Worm (Caenorhabditis elegans) whole organism, L3 larva: ENCODE data around the gene F20G2.2.

Experiments
- R02D3.7 ChIP-seq: fragments of 150-350 bp; optimal IDR thresholded peaks from 2 replicates; lab custom pipeline; 2014; ENCODE audit warnings: missing biosample characterization, missing genetic modification characterization
- ZK546.5 ChIP-seq: sonication (generic microtip); optimal IDR thresholded peaks from 2 replicates; lab custom pipeline; 2017; ENCODE audit warnings: missing biosample characterization, missing genetic modification characterization
- aly-2 ChIP-seq: fragments of 150-350 bp; optimal IDR thresholded peaks from 2 replicates; lab custom pipeline; 2014; ENCODE audit warnings: missing biosample characterization, missing genetic modification characterization
- ceh-16 ChIP-seq: sonication (generic microtip); optimal IDR thresholded peaks from 2 replicates; lab custom pipeline; 2017; ENCODE audit warnings: missing biosample characterization, missing genetic modification characterization
- ceh-28 ChIP-seq: fragments of 150-350 bp; optimal IDR thresholded peaks from 2 replicates; lab custom pipeline; 2014; ENCODE audit warnings: missing biosample characterization, missing genetic modification reagents, missing genetic modification characterization
- ceh-82 ChIP-seq: fragments of 150-350 bp; optimal IDR thresholded peaks from 2 replicates; lab custom pipeline; 2014; ENCODE audit warnings: missing biosample characterization, missing genetic modification characterization
- egl-5 ChIP-seq: fragments of 150-350 bp; optimal IDR thresholded peaks from 2 replicates; lab custom pipeline; 2017; ENCODE audit warnings: missing biosample characterization, missing genetic modification reagents, missing genetic modification characterization, inconsistent platforms
- elt-1 ChIP-seq: fragments of 150-350 bp; optimal IDR thresholded peaks from 2 replicates; lab custom pipeline; 2014; ENCODE audit warnings: missing biosample characterization, missing genetic modification characterization
- elt-2 ChIP-seq: sonication (generic microtip); optimal IDR thresholded peaks from 2 replicates; lab custom pipeline; 2016; ENCODE audit warnings: missing genetic modification reagents, mild to moderate bottlenecking, missing genetic modification characterization, missing compliant biosample characterization
- elt-3 ChIP-seq, 3 experiments: fragments of 150-350 bp in 1 of 3; sonication (generic microtip) in 2 of 3; optimal IDR thresholded peaks; 2 replicates in 2 of 3; 4 replicates in 1 of 3; lab custom pipeline; 2014 to 2017; ENCODE audit warnings: missing biosample characterization in 3 of 3, missing genetic modification characterization in 3 of 3
- fkh-10 ChIP-seq: sonication (generic microtip); optimal IDR thresholded peaks from 2 replicates; lab custom pipeline; 2017; ENCODE audit warnings: missing biosample characterization, missing genetic modification reagents, missing genetic modification characterization
- fkh-2 ChIP-seq: fragments of 150-350 bp; optimal IDR thresholded peaks from 2 replicates; lab custom pipeline; 2014; ENCODE audit warnings: missing biosample characterization, missing genetic modification reagents, missing genetic modification characterization
- fos-1 ChIP-seq: fragments of 150-350 bp; optimal IDR thresholded peaks from 2 replicates; lab custom pipeline; 2014; ENCODE audit warnings: missing biosample characterization, missing genetic modification characterization
- hmg-11 ChIP-seq: sonication (generic microtip); optimal IDR thresholded peaks from 2 replicates; lab custom pipeline; 2016; ENCODE audit warnings: missing genetic modification characterization, missing compliant biosample characterization
- jun-1 ChIP-seq: fragments of 150-350 bp; optimal IDR thresholded peaks from 2 replicates; lab custom pipeline; 2014; ENCODE audit warnings: missing biosample characterization, missing genetic modification reagents, missing genetic modification characterization
- lin-15B ChIP-seq: fragments of 150-350 bp; optimal IDR thresholded peaks from 2 replicates; lab custom pipeline; 2014; ENCODE audit warnings: missing biosample characterization, missing genetic modification characterization
- lin-39 ChIP-seq: fragments of 150-350 bp; optimal IDR thresholded peaks from 2 replicates; lab custom pipeline; 2018; ENCODE audit warnings: missing biosample characterization, missing genetic modification reagents, missing genetic modification characterization
- lsy-12 ChIP-seq: sonication (generic microtip); optimal IDR thresholded peaks from 2 replicates; lab custom pipeline; 2016; ENCODE audit warnings: mild to moderate bottlenecking, missing genetic modification characterization, missing compliant biosample characterization
- mdl-1 ChIP-seq: fragments of 150-350 bp; optimal IDR thresholded peaks from 2 replicates; lab custom pipeline; 2014; ENCODE audit warnings: missing biosample characterization, missing genetic modification characterization
- mml-1 ChIP-seq: fragments of 150-350 bp; sonication (generic microtip); optimal IDR thresholded peaks from 3 replicates; lab custom pipeline; 2014; ENCODE audit warnings: missing biosample characterization, missing genetic modification characterization
- nfya-1 ChIP-seq: sonication (generic microtip); optimal IDR thresholded peaks from 2 replicates; lab custom pipeline; 2017; ENCODE audit warnings: missing genetic modification characterization, mild to moderate bottlenecking, missing compliant biosample characterization, antibody characterized with exemption, moderate library complexity; ENCODE audit not compliant: insufficient read depth
- nhr-11 ChIP-seq: fragments of 150-350 bp; optimal IDR thresholded peaks from 2 replicates; lab custom pipeline; 2014; ENCODE audit warnings: missing biosample characterization, missing genetic modification characterization
- nhr-12 ChIP-seq: fragments of 150-350 bp; optimal IDR thresholded peaks from 2 replicates; lab custom pipeline; 2014; ENCODE audit warnings: missing biosample characterization, missing genetic modification characterization
- nhr-23 ChIP-seq: fragments of 150-350 bp; optimal IDR thresholded peaks from 2 replicates; lab custom pipeline; 2014; ENCODE audit warnings: missing biosample characterization, missing genetic modification reagents, missing genetic modification characterization
- nhr-237 ChIP-seq: fragments of 150-350 bp; optimal IDR thresholded peaks from 2 replicates; lab custom pipeline; 2014; ENCODE audit warnings: missing biosample characterization, missing genetic modification characterization
- nhr-28 ChIP-seq: fragments of 150-350 bp; optimal IDR thresholded peaks from 2 replicates; lab custom pipeline; 2014; ENCODE audit warnings: missing biosample characterization, missing genetic modification characterization
- nhr-43 ChIP-seq: sonication (generic microtip); optimal IDR thresholded peaks from 2 replicates; lab custom pipeline; 2016; ENCODE audit warnings: mild to moderate bottlenecking, missing genetic modification characterization, missing compliant biosample characterization; ENCODE audit not compliant: poor library complexity, severe bottlenecking
- nhr-76 ChIP-seq: fragments of 150-350 bp; sonication (generic microtip); optimal IDR thresholded peaks from 5 replicates; lab custom pipeline; 2014; ENCODE audit warnings: missing biosample characterization, missing genetic modification characterization
- nhr-77 ChIP-seq: fragments of 150-350 bp; optimal IDR thresholded peaks from 2 replicates; lab custom pipeline; 2014; ENCODE audit warnings: missing biosample characterization, missing genetic modification characterization
- pha-4 ChIP-seq: fragments of 150-350 bp; optimal IDR thresholded peaks from 2 replicates; lab custom pipeline; 2014; ENCODE audit warnings: missing biosample characterization, missing genetic modification reagents, missing genetic modification characterization
- pqm-1 ChIP-seq: fragments of 150-350 bp; optimal IDR thresholded peaks from 2 replicates; lab custom pipeline; 2017; ENCODE audit warnings: missing biosample characterization, missing genetic modification characterization, inconsistent platforms
- sea-2 ChIP-seq: fragments of 150-350 bp; sonication (generic microtip); optimal IDR thresholded peaks from 4 replicates; lab custom pipeline; 2014; ENCODE audit warnings: missing biosample characterization, missing genetic modification reagents, missing genetic modification characterization
- skn-1 ChIP-seq: fragments of 150-350 bp; optimal IDR thresholded peaks from 2 replicates; lab custom pipeline; 2014; ENCODE audit warnings: missing biosample characterization, missing genetic modification characterization
- snpc-4 ChIP-seq: fragments of 150-350 bp; optimal IDR thresholded peaks from 2 replicates; lab custom pipeline; 2014; ENCODE audit warnings: missing biosample characterization, missing genetic modification characterization
- tbx-2 ChIP-seq: sonication (generic microtip); optimal IDR thresholded peaks from 2 replicates; lab custom pipeline; 2016; ENCODE audit warnings: mild to moderate bottlenecking, missing genetic modification characterization, missing compliant biosample characterization
- unc-39 ChIP-seq: sonication (generic microtip); optimal IDR thresholded peaks from 4 replicates; lab custom pipeline; 2017; ENCODE audit warnings: missing biosample characterization, missing genetic modification characterization
- unc-62 ChIP-seq: fragments of 150-350 bp; sonication (generic microtip); optimal IDR thresholded peaks from 4 replicates; lab custom pipeline; 2014; ENCODE audit warnings: missing biosample characterization, missing genetic modification reagents, missing genetic modification characterization
- zag-1 ChIP-seq: fragments of 150-350 bp; optimal IDR thresholded peaks from 2 replicates; lab custom pipeline; 2014; ENCODE audit warnings: missing biosample characterization, missing genetic modification characterization
- ztf-4 ChIP-seq: fragments of 150-350 bp; optimal IDR thresholded peaks from 2 replicates; lab custom pipeline; 2014; ENCODE audit warnings: missing biosample characterization, missing genetic modification characterization

F20G2.2 gene

ce11 chrV:13785767-13786166 is 29.6 kb upstream of the F20G2.2 start:
- no peak for TF ChIP-seq fkh-10 (GFP tag; lab: Kevin White, UChicago)
- TF ChIP-seq aly-2 (tag; lab: Kevin White, UChicago): no peak
- no peak for TF ChIP-seq lin-15B
- TF ChIP-seq ztf-4 (tag; lab: Kevin White, UChicago): no peak
- TF ChIP-seq mml-1 (tag; lab: Kevin White, UChicago): no peak
- no peak for TF ChIP-seq ZK546.5 (tag; lab: Kevin White, UChicago)
- TF ChIP-seq jun-1: no peak
- no peak for TF ChIP-seq pqm-1
- TF ChIP-seq hmg-11 (tag; lab: Kevin White, UChicago): no peak
- TF ChIP-seq skn-1: no peak
- TF ChIP-seq egl-5 (tag; lab: Kevin White, UChicago): no peak
- no peak for TF ChIP-seq elt-3 (tag; optimal IDR thresholded peaks at IDR 0.05; lab: Kevin White, UChicago)
- no peak for TF ChIP-seq sea-2 (GFP tag; lab: Kevin White, UChicago)
- no peak for TF ChIP-seq nhr-12
- no peak for TF ChIP-seq unc-62 (GFP tag; lab: Kevin White, UChicago)
- TF ChIP-seq ceh-82 (tag; lab: Kevin White, UChicago): no peak
- TF ChIP-seq R02D3.7 (tag; lab: Kevin White, UChicago): no peak
- no peak for TF ChIP-seq nhr-237 (tag; lab: Kevin White, UChicago)
- TF ChIP-seq nhr-23 (tag; lab: Kevin White, UChicago): no peak
- TF ChIP-seq mdl-1 (tag; lab: Kevin White, UChicago): no peak
- TF ChIP-seq, all 47 proteins: peak for 0

- TF ChIP-seq lin-39 (tag; lab: Kevin White, UChicago): no peak
- TF ChIP-seq ceh-28 (tag; lab: Kevin White, UChicago): peak; percentile 28
- TF ChIP-seq zag-1 (tag; lab: Kevin White, UChicago): no peak
- peak; percentile 7 for TF ChIP-seq nfya-1 (tag; lab: Kevin White, UChicago)
- peak; percentile 49 for TF ChIP-seq elt-2 (tag; lab: Kevin White, UChicago)
- TF ChIP-seq pqm-1: peak; percentile 64
- TF ChIP-seq unc-39 (tag; lab: Kevin White, UChicago): no peak
- TF ChIP-seq pha-4 (tag; lab: Kevin White, UChicago): peak; percentile 37
- TF ChIP-seq tbx-2: no peak
- TF ChIP-seq lin-15B: no peak
- no peak for TF ChIP-seq aly-2 (tag; lab: Kevin White, UChicago)
Measured at ce11 chrV:13782190-13782589, 26.0 kb upstream of the F20G2.2 start, which contains the start of gene decr-1.1. Gene decr-1.1, plus strand, starts transcription at chrV:13782399.

ce11 chrV:13780902-13781301 is 24.7 kb upstream of the F20G2.2 start:
- no peak for TF ChIP-seq tbx-2
- no peak for TF ChIP-seq elt-2 (tag; lab: Kevin White, UChicago)
- no peak for TF ChIP-seq nhr-76
- no peak for TF ChIP-seq fos-1 (tag; lab: Kevin White, UChicago)
- no peak for TF ChIP-seq skn-1
- no peak for TF ChIP-seq pha-4 (tag; lab: Kevin White, UChicago)
- TF ChIP-seq lin-39 (tag; lab: Kevin White, UChicago): no peak
- no peak for TF ChIP-seq mdl-1 (tag; lab: Kevin White, UChicago)
- no peak for TF ChIP-seq nhr-28 (tag; lab: Kevin White, UChicago)
- no peak for TF ChIP-seq pqm-1
- no peak for TF ChIP-seq lsy-12 (tag; lab: Kevin White, UChicago)
- no peak for TF ChIP-seq nhr-77
- no peak for TF ChIP-seq snpc-4
- TF ChIP-seq nhr-237 (tag; lab: Kevin White, UChicago): no peak
- TF ChIP-seq ceh-82 (tag; lab: Kevin White, UChicago): no peak
- no peak for TF ChIP-seq fkh-2 (tag; lab: Kevin White, UChicago)
- TF ChIP-seq, all 47 proteins: peak for 0

- TF ChIP-seq fos-1 (tag; lab: Kevin White, UChicago) (no peak), nhr-43 (tag; lab: Kevin White, UChicago) (no peak), egl-5 (tag; lab: Kevin White, UChicago) (peak; percentile 96), elt-1 (no peak), mml-1 (tag; lab: Kevin White, UChicago) (no peak), unc-62 (GFP tag; lab: Kevin White, UChicago) (peak; percentile 32), lin-39 (tag; lab: Kevin White, UChicago) (peak; percentile 72), hmg-11 (tag; lab: Kevin White, UChicago) (no peak), pha-4 (tag; lab: Kevin White, UChicago) (peak; percentile 52), nhr-76 (no peak), jun-1 (no peak), pqm-1 (no peak), ZK546.5 (tag; lab: Kevin White, UChicago) (no peak), nfya-1 (tag; lab: Kevin White, UChicago) (peak; percentile 10), elt-2 (tag; lab: Kevin White, UChicago) (no peak), fkh-10 (GFP tag; lab: Kevin White, UChicago) (no peak), tbx-2 (no peak), ceh-16 (tag; lab: Kevin White, UChicago) (no peak), ceh-82 (tag; lab: Kevin White, UChicago) (no peak), nhr-237 (tag; lab: Kevin White, UChicago) (no peak), R02D3.7 (tag; lab: Kevin White, UChicago) (no peak), nhr-11 (no peak), snpc-4 (no peak)
Measured at ce11 chrV:13777857-13778256, 21.6 kb upstream of the F20G2.2 start, which contains the start of gene F53C11.9. Gene F53C11.9, plus strand, starts transcription at chrV:13778015.
